Worm (Caenorhabditis elegans) whole organism, early embryonic: ENCODE data around the gene C32C4.3.

ENCODE experiments used
- B0310.2 ChIP-seq: sonication (generic microtip); optimal IDR thresholded peaks from 2 replicates; lab custom pipeline; 2016; ENCODE audit warnings: mild to moderate bottlenecking, missing genetic modification characterization, missing compliant biosample characterization
- F13C5.2 ChIP-seq: sonication (generic microtip); optimal IDR thresholded peaks from 2 replicates; lab custom pipeline; 2017; ENCODE audit warnings: mild to moderate bottlenecking, missing genetic modification characterization, inconsistent platforms, missing compliant biosample characterization
- aly-1 ChIP-seq: sonication (generic microtip); optimal IDR thresholded peaks from 2 replicates; lab custom pipeline; 2016; ENCODE audit warnings: missing genetic modification characterization, missing compliant biosample characterization
- ama-1 ChIP-seq: fragments of 150-350 bp; optimal IDR thresholded peaks from 2 replicates; lab custom pipeline; 2014
- ceh-13 ChIP-seq: fragments of 200-800 bp; sonication (Bioruptor generic); optimal IDR thresholded peaks from 2 replicates; lab custom pipeline; 2018; ENCODE audit warnings: mild to moderate bottlenecking, missing genetic modification characterization, missing compliant biosample characterization
- ceh-36 ChIP-seq: sonication (generic microtip); optimal IDR thresholded peaks from 2 replicates; lab custom pipeline; 2016; ENCODE audit warnings: missing genetic modification characterization, inconsistent platforms, missing compliant biosample characterization
- ets-7 ChIP-seq: sonication (generic microtip); optimal IDR thresholded peaks from 2 replicates; lab custom pipeline; 2016; ENCODE audit warnings: missing genotype, missing genetic modification characterization, missing compliant biosample characterization
- flt-1 ChIP-seq: fragments of 200-800 bp; sonication (Bioruptor generic); IDR thresholded peaks from 2 replicates; pipeline ENCODE4 v1.3.6; 2022; ENCODE audit warnings: missing genetic modification characterization, missing compliant biosample characterization
- hmbx-1 ChIP-seq: sonication (generic microtip); optimal IDR thresholded peaks from 2 replicates; lab custom pipeline; 2016; ENCODE audit warnings: mild to moderate bottlenecking, missing genetic modification characterization, missing compliant biosample characterization
- hmg-4 ChIP-seq: fragments of 200-800 bp; sonication (Bioruptor generic); optimal IDR thresholded peaks from 2 replicates; lab custom pipeline; 2018; ENCODE audit warnings: mild to moderate bottlenecking, missing genetic modification characterization, missing compliant biosample characterization
- hnd-1 ChIP-seq: sonication (generic microtip); optimal IDR thresholded peaks from 2 replicates; lab custom pipeline; 2016; ENCODE audit warnings: missing genetic modification characterization, missing compliant biosample characterization
- pes-1 ChIP-seq: fragments of 200-800 bp; sonication (Bioruptor generic); IDR thresholded peaks from 2 replicates; pipeline ENCODE4 v1.3.6; 2022; ENCODE audit warnings: missing genetic modification reagents, missing genetic modification characterization, missing compliant biosample characterization
- scrt-1 ChIP-seq: fragments of 200-800 bp; sonication (Bioruptor generic); IDR thresholded peaks from 2 replicates; pipeline ENCODE4 v1.3.6; 2022; ENCODE audit warnings: missing genetic modification characterization, missing compliant biosample characterization
- sea-1 ChIP-seq: fragments of 200-800 bp; sonication (Bioruptor generic); conservative IDR thresholded peaks from 2 replicates; pipeline ENCODE4 v1.3.6; 2022; ENCODE audit warnings: missing genetic modification characterization, missing compliant biosample characterization
- tbx-11 ChIP-seq: fragments of 200-800 bp; sonication (Bioruptor generic); IDR thresholded peaks from 2 replicates; pipeline ENCODE4 v1.3.6; 2022; ENCODE audit warnings: missing genetic modification characterization, missing compliant biosample characterization
- tbx-37 ChIP-seq: fragments of 200-800 bp; sonication (Bioruptor generic); conservative IDR thresholded peaks from 2 replicates; pipeline ENCODE4 v1.3.6; 2022; ENCODE audit warnings: missing genetic modification reagents, missing genetic modification characterization, missing compliant biosample characterization
- tra-4 ChIP-seq: sonication (generic microtip); optimal IDR thresholded peaks from 2 replicates; lab custom pipeline; 2017; ENCODE audit warnings: missing genetic modification characterization, missing compliant biosample characterization

C32C4.3 gene

ce11 chrV:10647043-10647611 lies at the start of gene C32C4.3, which contains the start of gene C32C4.16:
TSS of gene C32C4.3 (minus strand) at chrV:10647143.
TSS of gene C32C4.16 (plus strand) at chrV:10647561.
- TF ChIP-seq sea-1 (no peak), B0310.2 (tag; lab: Kevin White, UChicago) (no peak), hmbx-1 (no peak), hmg-4 (no peak), tra-4 (tag; lab: Kevin White, UChicago) (no peak), tbx-37 (GFP tag; lab: Robert Waterston, UW) (no peak), ceh-36 (tag; lab: Kevin White, UChicago) (no peak), aly-1 (tag; lab: Kevin White, UChicago) (no peak), hnd-1 (tag; lab: Kevin White, UChicago) (no peak), pes-1 (GFP tag; lab: Robert Waterston, UW) (no peak), scrt-1 (no peak), flt-1 (GFP tag; lab: Robert Waterston, UW) (no peak), ets-7 (tag; lab: Kevin White, UChicago) (no peak), F13C5.2 (tag; lab: Kevin White, UChicago) (no peak), ama-1 (no peak)

ce11 chrV:10695181-10695580 lies 48.2 kb upstream of the C32C4.3 start, which contains the start of gene C05A2.4:
TSS of gene C05A2.4 (plus strand) at chrV:10695481.
- TF ChIP-seq ama-1 (no peak), pes-1 (GFP tag; lab: Robert Waterston, UW) (no peak), sea-1 (no peak), flt-1 (GFP tag; lab: Robert Waterston, UW) (no peak), F13C5.2 (tag; lab: Kevin White, UChicago) (no peak), ceh-13 (GFP tag; lab: Kevin White, UChicago) (no peak), scrt-1 (no peak), hmg-4 (no peak)

ce11 chrV:10693749-10694148 lies 46.8 kb upstream of the C32C4.3 start:
- TF ChIP-seq ceh-13 (GFP tag; lab: Kevin White, UChicago) (no peak), flt-1 (GFP tag; lab: Robert Waterston, UW) (no peak), hnd-1 (tag; lab: Kevin White, UChicago) (no peak), pes-1 (GFP tag; lab: Robert Waterston, UW) (no peak), ceh-36 (tag; lab: Kevin White, UChicago) (no peak)

- TF ChIP-seq ets-7 (tag; lab: Kevin White, UChicago): no peak
- TF ChIP-seq ceh-13 (GFP tag; lab: Kevin White, UChicago): no peak
- TF ChIP-seq hmbx-1: no peak
- TF ChIP-seq tbx-37 (GFP tag; lab: Robert Waterston, UW): no peak
- no peak for TF ChIP-seq F13C5.2 (tag; lab: Kevin White, UChicago)
- TF ChIP-seq tbx-11 (GFP tag; lab: Robert Waterston, UW): no peak
- no peak for TF ChIP-seq tra-4 (tag; lab: Kevin White, UChicago)
These were observed 44.4 kb upstream of the C32C4.3 start for ce11 chrV:10691313-10691712.

ce11 chrV:10687601-10688000 lies 40.7 kb upstream of the C32C4.3 start, which contains the start of gene F29F11.20:
TSS of gene F29F11.20 (plus strand) at chrV:10687901.
- no peak for TF ChIP-seq tra-4 (tag; lab: Kevin White, UChicago)
- no peak for TF ChIP-seq hnd-1 (tag; lab: Kevin White, UChicago)
- no peak for TF ChIP-seq ets-7 (tag; lab: Kevin White, UChicago)
- no peak for TF ChIP-seq pes-1 (GFP tag; lab: Robert Waterston, UW)
- no peak for TF ChIP-seq hmg-4
- TF ChIP-seq flt-1 (GFP tag; lab: Robert Waterston, UW): no peak
- no peak for TF ChIP-seq F13C5.2 (tag; lab: Kevin White, UChicago)
- TF ChIP-seq ceh-36 (tag; lab: Kevin White, UChicago): no peak

- TF ChIP-seq ceh-36 (tag; lab: Kevin White, UChicago) (no peak), tbx-37 (GFP tag; lab: Robert Waterston, UW) (no peak), tra-4 (tag; lab: Kevin White, UChicago) (no peak), sea-1 (no peak), ets-7 (tag; lab: Kevin White, UChicago) (no peak), hmg-4 (no peak), scrt-1 (no peak), tbx-11 (GFP tag; lab: Robert Waterston, UW) (no peak), ceh-13 (GFP tag; lab: Kevin White, UChicago) (no peak)
These were observed 37.8 kb upstream of the C32C4.3 start for ce11 chrV:10684748-10685147.

- no peak for TF ChIP-seq ama-1
- no peak for TF ChIP-seq tbx-11 (GFP tag; lab: Robert Waterston, UW)
- no peak for TF ChIP-seq tra-4 (tag; lab: Kevin White, UChicago)
- TF ChIP-seq ets-7 (tag; lab: Kevin White, UChicago): no peak
- TF ChIP-seq sea-1: no peak
- no peak for TF ChIP-seq hmbx-1
- no peak for TF ChIP-seq hnd-1 (tag; lab: Kevin White, UChicago)
- TF ChIP-seq pes-1 (GFP tag; lab: Robert Waterston, UW): no peak
These were observed 36.5 kb upstream of the C32C4.3 start for ce11 chrV:10683458-10683857.

ce11 chrV:10682122-10682521 lies 35.2 kb upstream of the C32C4.3 start, which contains the start of gene gsp-1:
TSS of gene gsp-1 (plus strand) at chrV:10682422.
- TF ChIP-seq ets-7 (tag; lab: Kevin White, UChicago) (no peak), ama-1 (no peak), B0310.2 (tag; lab: Kevin White, UChicago) (no peak), tbx-37 (GFP tag; lab: Robert Waterston, UW) (no peak), ceh-36 (tag; lab: Kevin White, UChicago) (no peak), hmbx-1 (no peak)
